Fruit fly (Drosophila melanogaster): ENCODE measurements around the gene CG2126.
A peak's percentile ranks its signal among the peaks of the same experiment; 100 is the strongest.

CG2126 gene

DNA sequence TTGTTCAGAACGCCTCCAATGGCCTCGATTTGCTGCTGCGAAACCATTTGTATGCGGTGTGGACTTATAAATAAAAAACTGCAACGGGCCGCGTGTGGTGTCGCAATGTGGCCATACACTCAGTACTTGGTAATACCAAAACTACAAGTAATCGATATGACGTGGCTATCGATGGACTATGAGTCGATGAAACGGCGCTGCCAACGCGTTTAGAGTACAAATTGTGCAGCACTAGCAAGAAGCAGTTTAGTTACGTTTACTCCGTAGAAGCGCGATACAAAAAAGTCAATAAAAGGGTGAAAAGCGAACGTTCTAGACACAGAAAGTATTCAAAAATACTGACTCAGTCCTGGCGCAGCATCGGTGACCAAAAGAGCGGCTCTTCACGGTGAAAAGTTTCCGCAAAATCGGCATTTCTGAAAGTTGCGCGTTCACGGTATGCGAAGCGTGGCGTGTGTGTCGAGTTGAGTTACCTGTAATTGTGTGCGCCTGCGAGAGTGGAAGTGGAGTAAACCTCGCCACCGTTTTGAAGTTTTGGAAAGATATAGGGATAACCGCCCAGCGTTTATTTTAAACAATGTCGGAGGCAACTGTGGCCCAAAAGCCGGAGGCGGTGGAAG, 28.9 kb downstream of the CG2126 start, which contains the start of the genes nero and CG1910 (continued):
- TF ChIP-seq gfzf (GFP tag; optimal IDR thresholded peaks at IDR 0.05) (peak; percentile 92), ewg (GFP tag; optimal IDR thresholded peaks at IDR 0.05) (peak; percentile 24), NfI (GFP tag; optimal IDR thresholded peaks at IDR 0.05) (no peak), Oaz (GFP tag; IDR thresholded peaks at IDR 0.05) (no peak), chm (GFP tag; IDR thresholded peaks at IDR 0.05) (no peak), Kr (GFP tag; optimal IDR thresholded peaks at IDR 0.05) (peak; percentile 3), CG12299 (tag; optimal IDR thresholded peaks at IDR 0.05) (peak; percentile 42), aop (GFP tag; IDR thresholded peaks at IDR 0.05) (no peak), CG13424 (tag; optimal IDR thresholded peaks at IDR 0.05) (no peak), Tbp (GFP tag; optimal IDR thresholded peaks at IDR 0.05) (no peak), Hr39 (optimal IDR thresholded peaks at IDR 0.05) (no peak), hbn (GFP tag; IDR thresholded peaks at IDR 0.05; ENCODE audit: partially characterized antibody) (no peak), odd (GFP tag; optimal IDR thresholded peaks at IDR 0.05) (no peak), insv (GFP tag; optimal IDR thresholded peaks at IDR 0.05) (no peak), Dek (tag; optimal IDR thresholded peaks at IDR 0.05) (no peak), Hmr (GFP tag; optimal IDR thresholded peaks at IDR 0.05) (no peak), cg (GFP tag; optimal IDR thresholded peaks at IDR 0.05) (no peak), schlank (tag; optimal IDR thresholded peaks at IDR 0.05) (no peak), rib (GFP tag; IDR thresholded peaks at IDR 0.05) (no peak), zf30C (GFP tag; optimal IDR thresholded peaks at IDR 0.05) (no peak), nerfin-2 (GFP tag; IDR thresholded peaks at IDR 0.05; ENCODE audit: partially characterized antibody) (no peak), Vsx1 (GFP tag; optimal IDR thresholded peaks at IDR 0.05) (no peak), kay (GFP tag; optimal IDR thresholded peaks at IDR 0.05) (peak; percentile 23), ind (GFP tag; optimal IDR thresholded peaks at IDR 0.05) (no peak), Bdp1 (GFP tag; optimal IDR thresholded peaks at IDR 0.05) (no peak), CG42726 (GFP tag; IDR thresholded peaks at IDR 0.05; ENCODE audit: partially characterized antibody) (no peak), Atf-2 (GFP tag; optimal IDR thresholded peaks at IDR 0.05) (no peak), CG7556 (GFP tag; optimal IDR thresholded peaks at IDR 0.05) (no peak), bbx (GFP tag; IDR thresholded peaks at IDR 0.05; ENCODE audit: partially characterized antibody) (no peak), CG9876 (GFP tag; optimal IDR thresholded peaks at IDR 0.05) (no peak), CG8089 (GFP tag; optimal IDR thresholded peaks at IDR 0.05) (peak; percentile 2), da (GFP tag; optimal IDR thresholded peaks at IDR 0.05) (no peak), CG43689 (GFP tag; IDR thresholded peaks at IDR 0.05) (no peak), tgo (GFP tag; IDR thresholded peaks at IDR 0.05) (no peak), CG30431 (GFP tag; optimal IDR thresholded peaks at IDR 0.05) (no peak), CG8765 (GFP tag; IDR thresholded peaks at IDR 0.05) (no peak), sna (GFP tag; IDR thresholded peaks at IDR 0.05; ENCODE audit: partially characterized antibody) (no peak), CG4404 (GFP tag; IDR thresholded peaks at IDR 0.05) (no peak), E2f1 (GFP tag; IDR thresholded peaks at IDR 0.05) (no peak), Dref (GFP tag; IDR thresholded peaks at IDR 0.05) (no peak), B-H2 (GFP tag; optimal IDR thresholded peaks at IDR 0.05) (peak; percentile 27), onecut (GFP tag; IDR thresholded peaks at IDR 0.05) (peak; percentile 58), amos (GFP tag; IDR thresholded peaks at IDR 0.05; ENCODE audit: partially characterized antibody) (no peak), CG17568 (GFP tag; optimal IDR thresholded peaks at IDR 0.05) (no peak), BEAF-32 (GFP tag; optimal IDR thresholded peaks at IDR 0.05) (peak; percentile 92), zen (tag; optimal IDR thresholded peaks at IDR 0.05) (peak; percentile 37), CG9215 (GFP tag; IDR thresholded peaks at IDR 0.05) (no peak), CG8290 (GFP tag; optimal IDR thresholded peaks at IDR 0.05) (peak; percentile 15), CG8290 (tag; optimal IDR thresholded peaks at IDR 0.05) (peak in 1 of 2 experiments; percentile 77), trh (GFP tag; optimal IDR thresholded peaks at IDR 0.05) (no peak), sens-2 (GFP tag; IDR thresholded peaks at IDR 0.05) (no peak)

All from whole organism, embryonic.